Worm (Caenorhabditis elegans): Measurements from ENCODE around the gene C16C8.12.
A peak's percentile ranks its signal among the peaks of the same experiment; 100 is the strongest.

ce11 chrII:3428158-3428704, 24.3 kb upstream of the C16C8.12 start:
- TF ChIP-seq ceh-82 (tag; optimal IDR thresholded peaks at IDR 0.05) (peak in 1 of 3 experiments; percentile 46), elt-2 (tag; optimal IDR thresholded peaks at IDR 0.05) (no peak), snpc-4 (tag; optimal IDR thresholded peaks at IDR 0.05) (no peak), fkh-10 (GFP tag; optimal IDR thresholded peaks at IDR 0.05) (peak; percentile 48), pqm-1 (tag; optimal IDR thresholded peaks at IDR 0.05) (no peak)
